Fruit fly (Drosophila melanogaster) whole organism, embryonic: ENCODE measurements around the gene CG43680.

Experiments used
- ATbp ChIP-seq: fragments of 200-800 bp; sonication (Bioruptor generic); optimal IDR thresholded peaks from 2 replicates; lab custom pipeline; 2017; ENCODE audit warnings: missing biosample characterization, mild to moderate bottlenecking, missing genetic modification characterization, missing genetic modification reagents
- Asciz ChIP-seq: fragments of 200-800 bp; sonication (Bioruptor generic); optimal IDR thresholded peaks from 2 replicates; lab custom pipeline; 2017; ENCODE audit warnings: missing biosample characterization, mild to moderate bottlenecking, missing genetic modification characterization, missing genetic modification reagents
- Atf3 ChIP-seq: fragments of 200-800 bp; sonication (Bioruptor generic); optimal IDR thresholded peaks from 3 replicates; lab custom pipeline; 2016; ENCODE audit warnings: missing biosample characterization, missing genetic modification characterization
- B-H1 ChIP-seq: fragments of 200-800 bp; sonication (Bioruptor generic); IDR thresholded peaks from 3 replicates; pipeline ENCODE4 v1.3.6; 2022; ENCODE audit warnings: missing biosample characterization, missing genetic modification characterization
- CG10462 ChIP-seq: fragments of 200-800 bp; sonication (Bioruptor generic); optimal IDR thresholded peaks from 2 replicates; lab custom pipeline; 2016; ENCODE audit warnings: missing biosample characterization, missing genetic modification characterization
- CG10565 ChIP-seq: fragments of 200-800 bp; sonication (Bioruptor generic); optimal IDR thresholded peaks from 3 replicates; lab custom pipeline; 2016; ENCODE audit warnings: missing biosample characterization, mild to moderate bottlenecking, missing genetic modification characterization
- CG11456 ChIP-seq: fragments of 200-800 bp; sonication (Bioruptor generic); IDR thresholded peaks from 3 replicates; pipeline ENCODE4 v1.3.6; 2022; ENCODE audit warnings: missing biosample characterization, missing genetic modification characterization
- CG12299 ChIP-seq: fragments of 200-800 bp; sonication (Bioruptor generic); optimal IDR thresholded peaks from 2 replicates; lab custom pipeline; 2018; ENCODE audit warnings: missing biosample characterization, mild to moderate bottlenecking, missing genetic modification characterization
- CG1233 ChIP-seq: fragments of 200-800 bp; sonication (Bioruptor generic); optimal IDR thresholded peaks from 4 replicates; lab custom pipeline; 2018; ENCODE audit warnings: missing biosample characterization, mild to moderate bottlenecking, missing genetic modification characterization
- CG13287 ChIP-seq: fragments of 200-800 bp; sonication (Bioruptor generic); IDR thresholded peaks from 2 replicates; pipeline ENCODE4 v1.3.6; 2022; ENCODE audit warnings: missing biosample characterization, missing genetic modification characterization; ENCODE audit not compliant: partially characterized antibody
- CG13894 ChIP-seq: fragments of 200-800 bp; sonication (Bioruptor generic); optimal IDR thresholded peaks from 3 replicates; lab custom pipeline; 2018; ENCODE audit warnings: missing biosample characterization, mild to moderate bottlenecking, missing genetic modification characterization, moderate library complexity
- CG15601 ChIP-seq: fragments of 200-800 bp; sonication (Bioruptor generic); optimal IDR thresholded peaks from 3 replicates; lab custom pipeline; 2019; ENCODE audit warnings: missing biosample characterization, mild to moderate bottlenecking, missing genetic modification characterization, moderate library complexity
- CG15696 ChIP-seq: fragments of 200-800 bp; sonication (Bioruptor generic); optimal IDR thresholded peaks from 2 replicates; lab custom pipeline; 2019; ENCODE audit warnings: missing biosample characterization, mild to moderate bottlenecking, missing genetic modification characterization, moderate library complexity
- CG2199 ChIP-seq: fragments of 200-800 bp; sonication (Bioruptor generic); IDR thresholded peaks from 3 replicates; pipeline ENCODE4 v1.3.6; 2022; ENCODE audit warnings: missing biosample characterization, missing genetic modification characterization
- CG3065 ChIP-seq: fragments of 200-800 bp; sonication (Bioruptor generic); optimal IDR thresholded peaks from 2 replicates; lab custom pipeline; 2016; ENCODE audit warnings: missing biosample characterization, missing genetic modification characterization
- CG31224 ChIP-seq: fragments of 200-800 bp; sonication (Bioruptor generic); IDR thresholded peaks from 2 replicates; pipeline ENCODE4 v1.3.6; 2022; ENCODE audit warnings: missing biosample characterization, missing genetic modification characterization
- CG42726 ChIP-seq: fragments of 200-800 bp; sonication (Bioruptor generic); IDR thresholded peaks from 2 replicates; pipeline ENCODE4 v1.3.6; 2022; ENCODE audit warnings: missing biosample characterization, missing genetic modification characterization; ENCODE audit not compliant: partially characterized antibody
- CG4328 ChIP-seq: fragments of 200-800 bp; sonication (Bioruptor generic); optimal IDR thresholded peaks from 3 replicates; lab custom pipeline; 2017; ENCODE audit warnings: missing biosample characterization, missing genetic modification reagents, missing genetic modification characterization
- CG43689 ChIP-seq: fragments of 200-800 bp; sonication (Bioruptor generic); IDR thresholded peaks from 2 replicates; pipeline ENCODE4 v1.3.6; 2022; ENCODE audit warnings: missing biosample characterization, missing genetic modification characterization
- CG7372 ChIP-seq: fragments of 200-800 bp; sonication (Bioruptor generic); IDR thresholded peaks from 2 replicates; pipeline ENCODE4 v1.3.6; 2022; ENCODE audit warnings: missing biosample characterization, missing genetic modification characterization
- CG7839 ChIP-seq: fragments of 200-800 bp; sonication (Bioruptor generic); optimal IDR thresholded peaks from 3 replicates; lab custom pipeline; 2018; ENCODE audit warnings: missing biosample characterization, mild to moderate bottlenecking, missing genetic modification characterization, moderate library complexity
- CG7987 ChIP-seq: fragments of 200-800 bp; sonication (Bioruptor generic); optimal IDR thresholded peaks from 2 replicates; lab custom pipeline; 2018; ENCODE audit warnings: missing biosample characterization, mild to moderate bottlenecking, missing genetic modification characterization, moderate library complexity
- CG8281 ChIP-seq: fragments of 200-800 bp; sonication (Bioruptor generic); optimal IDR thresholded peaks from 2 replicates; lab custom pipeline; 2018; ENCODE audit warnings: missing biosample characterization, mild to moderate bottlenecking, missing genetic modification characterization, moderate library complexity
- Dp ChIP-seq: fragments of 200-800 bp; sonication (Bioruptor generic); optimal IDR thresholded peaks from 2 replicates; lab custom pipeline; 2018; ENCODE audit warnings: missing biosample characterization, mild to moderate bottlenecking, missing genetic modification characterization, moderate library complexity
- E2f1 ChIP-seq: fragments of 200-800 bp; sonication (Bioruptor generic); IDR thresholded peaks from 2 replicates; pipeline ENCODE4 v1.3.6; 2022; ENCODE audit warnings: missing biosample characterization, missing genetic modification characterization
- Gug ChIP-seq: fragments of 200-800 bp; sonication (Bioruptor generic); IDR thresholded peaks from 4 replicates; pipeline ENCODE4 v1.3.6; 2022; ENCODE audit warnings: missing biosample characterization, missing genetic modification characterization
- HLHmδ ChIP-seq: fragments of 200-800 bp; sonication (Bioruptor generic); optimal IDR thresholded peaks from 2 replicates; lab custom pipeline; 2018; ENCODE audit warnings: missing biosample characterization, mild to moderate bottlenecking, missing genetic modification characterization, moderate library complexity
- Hr78 ChIP-seq, 2 experiments: fragments of 200-800 bp in 1 of 2; fragments of >200 bp in 1 of 2; sonication (Bioruptor generic) in 1 of 2; optimal IDR thresholded peaks; 2 replicates each; lab custom pipeline; 2017 to 2019; ENCODE audit warnings: missing biosample characterization in 2 of 2, missing genetic modification characterization in 2 of 2, mild to moderate bottlenecking in 1 of 2, moderate library complexity in 1 of 2
- Hsf ChIP-seq: fragments of 200-800 bp; sonication (Bioruptor generic); optimal IDR thresholded peaks from 3 replicates; lab custom pipeline; 2016; ENCODE audit warnings: missing biosample characterization, missing genetic modification characterization
- MESR4 ChIP-seq: fragments of 200-800 bp; sonication (Bioruptor generic); optimal IDR thresholded peaks from 2 replicates; lab custom pipeline; 2018; ENCODE audit warnings: missing biosample characterization, mild to moderate bottlenecking, missing genetic modification characterization, moderate library complexity
- Meics ChIP-seq: fragments of 200-800 bp; sonication (Bioruptor generic); optimal IDR thresholded peaks from 2 replicates; lab custom pipeline; 2017; ENCODE audit warnings: missing biosample characterization, mild to moderate bottlenecking, missing genetic modification characterization
- Stat92E ChIP-seq, 3 experiments: fragments of >200 bp in 2 of 3; fragments of 200-800 bp in 1 of 3; sonication (Bioruptor generic) in 1 of 3; optimal IDR thresholded peaks; 2 replicates each; lab custom pipeline; 2017 to 2019; ENCODE audit warnings: missing biosample characterization in 3 of 3, missing genetic modification characterization in 3 of 3, mild to moderate bottlenecking in 1 of 3, moderate library complexity in 1 of 3
- bsh ChIP-seq, 2 experiments: fragments of 200-800 bp; sonication (Bioruptor generic); optimal IDR thresholded peaks; 2 replicates each; lab custom pipeline; 2017 to 2018; ENCODE audit warnings: mild to moderate bottlenecking in 2 of 2, missing biosample characterization in 2 of 2, missing genetic modification characterization in 2 of 2, moderate library complexity in 1 of 2
- chn ChIP-seq: fragments of 200-800 bp; sonication (Bioruptor generic); optimal IDR thresholded peaks from 2 replicates; lab custom pipeline; 2016; ENCODE audit warnings: missing biosample characterization, missing genetic modification characterization
- dmrt11E ChIP-seq: fragments of 200-800 bp; sonication (Bioruptor generic); optimal IDR thresholded peaks from 3 replicates; lab custom pipeline; 2018; ENCODE audit warnings: missing biosample characterization, mild to moderate bottlenecking, missing genetic modification characterization, moderate library complexity
- fd3F ChIP-seq: fragments of 200-800 bp; sonication (Bioruptor generic); optimal IDR thresholded peaks from 2 replicates; lab custom pipeline; 2018; ENCODE audit warnings: missing biosample characterization, mild to moderate bottlenecking, missing genetic modification characterization, moderate library complexity
- kay ChIP-seq: fragments of 200-800 bp; sonication (Bioruptor generic); optimal IDR thresholded peaks from 2 replicates; lab custom pipeline; 2016; ENCODE audit warnings: missing biosample characterization, missing genetic modification characterization
- knrl ChIP-seq: fragments of 200-800 bp; sonication (Bioruptor generic); IDR thresholded peaks from 3 replicates; pipeline ENCODE4 v1.3.6; 2022; ENCODE audit warnings: missing biosample characterization, missing genetic modification characterization; ENCODE audit not compliant: partially characterized antibody
- schlank ChIP-seq: fragments of 200-800 bp; sonication (Bioruptor generic); optimal IDR thresholded peaks from 2 replicates; lab custom pipeline; 2018; ENCODE audit warnings: missing biosample characterization, mild to moderate bottlenecking, missing genetic modification characterization
- sob ChIP-seq: fragments of 200-800 bp; sonication (Bioruptor generic); IDR thresholded peaks from 2 replicates; pipeline ENCODE4 v1.3.6; 2022; ENCODE audit warnings: missing biosample characterization, missing genetic modification characterization
- sr ChIP-seq: fragments of 200-800 bp; sonication (Bioruptor generic); IDR thresholded peaks from 3 replicates; pipeline ENCODE4 v1.3.6; 2022; ENCODE audit warnings: missing biosample characterization, missing genetic modification characterization
- tx ChIP-seq: fragments of 200-800 bp; sonication (Bioruptor generic); optimal IDR thresholded peaks from 2 replicates; lab custom pipeline; 2016; ENCODE audit warnings: missing biosample characterization, missing genetic modification characterization
- unc-4 ChIP-seq: fragments of 200-800 bp; sonication (Bioruptor generic); IDR thresholded peaks from 2 replicates; pipeline ENCODE4 v1.3.6; 2022; ENCODE audit warnings: missing biosample characterization, missing genetic modification characterization; ENCODE audit not compliant: partially characterized antibody
- vfl ChIP-seq: fragments of 200-800 bp; sonication (Bioruptor generic); optimal IDR thresholded peaks from 2 replicates; lab custom pipeline; 2016; ENCODE audit warnings: missing biosample characterization, missing genetic modification characterization
- vnd ChIP-seq: fragments of 200-800 bp; sonication (Bioruptor generic); IDR thresholded peaks from 3 replicates; pipeline ENCODE4 v1.3.6; 2022; ENCODE audit warnings: missing biosample characterization, missing genetic modification characterization; ENCODE audit not compliant: partially characterized antibody
- wdn ChIP-seq: fragments of 200-800 bp; sonication (Bioruptor generic); IDR thresholded peaks from 2 replicates; pipeline ENCODE4 v1.3.6; 2022; ENCODE audit warnings: missing biosample characterization, missing genetic modification characterization

CG43680 gene

DNA sequence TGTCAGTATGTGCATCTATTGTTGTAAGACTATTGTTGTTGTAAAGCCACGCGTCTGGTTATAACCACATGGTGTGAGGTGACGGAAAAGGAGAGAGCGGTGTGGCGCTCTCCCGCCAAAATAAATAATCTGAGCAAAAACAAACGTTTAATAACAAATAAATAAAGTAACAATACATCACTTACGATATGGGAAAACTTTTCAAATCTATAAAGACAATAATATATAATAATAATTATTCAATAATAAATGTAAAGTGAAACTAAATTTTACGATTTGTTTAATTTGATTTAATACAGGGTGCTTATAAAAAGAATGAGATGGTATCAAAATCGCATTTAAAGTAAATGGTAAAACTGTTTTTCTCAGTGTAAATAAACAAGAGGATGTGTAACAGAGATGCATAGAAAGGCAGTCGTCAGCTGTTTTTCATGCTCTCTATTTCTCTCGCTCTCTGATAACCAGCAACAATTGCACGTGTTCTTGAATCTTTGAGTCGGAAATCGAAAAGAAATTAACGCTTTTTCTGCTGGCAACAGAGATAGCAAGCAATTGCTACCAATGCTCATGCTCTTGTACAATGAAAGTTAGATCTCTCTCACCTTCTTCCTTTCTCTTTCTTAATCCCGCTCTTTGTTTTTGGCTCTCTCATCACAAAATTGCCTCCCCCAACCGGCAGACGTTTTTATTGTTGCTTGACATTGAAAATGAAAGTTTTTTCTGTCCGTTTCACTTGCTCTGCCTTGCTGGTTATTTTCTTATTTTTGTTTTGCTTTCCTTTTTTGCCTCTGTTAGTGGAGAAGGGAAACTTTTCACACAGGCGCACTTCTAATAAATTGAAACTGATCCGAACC is 45.7 kb upstream of the CG43680 start (continued):
- TF ChIP-seq Atf3: no peak
- no peak for TF ChIP-seq vnd (GFP tag; lab: Robert Waterston, UW)
- TF ChIP-seq Meics (GFP tag; lab: Kevin White, UChicago): peak; percentile 92
- TF ChIP-seq Gug (GFP tag; lab: Robert Waterston, UW): peak; percentile 15; the same call in 1 of the 4 replicates
- peak; percentile 56; the same call in 2 of the 3 replicates for TF ChIP-seq sr
- no peak for TF ChIP-seq CG42726 (GFP tag; lab: Robert Waterston, UW)
- peak; percentile 81 for TF ChIP-seq CG15696 (tag; lab: Kevin White, UChicago)
- peak; percentile 37 for TF ChIP-seq kay (GFP tag; lab: Kevin White, UChicago)
- TF ChIP-seq unc-4 (GFP tag; lab: Robert Waterston, UW): no peak
- TF ChIP-seq Stat92E (GFP tag; optimal IDR thresholded peaks at IDR 0.05; lab: Kevin White, UChicago): peak in 1 of 3 experiments; percentile 45
- peak; percentile 86 for TF ChIP-seq CG12299 (tag; lab: Kevin White, UChicago)
- TF ChIP-seq CG10565: peak; percentile 22
- peak; percentile 67 for TF ChIP-seq CG7987 (GFP tag; lab: Kevin White, UChicago)
- TF ChIP-seq MESR4 (GFP tag; lab: Kevin White, UChicago): no peak
- TF ChIP-seq ATbp (GFP tag; lab: Kevin White, UChicago): peak; percentile 95
- TF ChIP-seq schlank (tag; lab: Kevin White, UChicago): peak; percentile 24
- TF ChIP-seq CG8281 (tag; lab: Kevin White, UChicago): peak; percentile 34
- TF ChIP-seq CG13287: no peak
- 0 out of 3 replicates have a peak, but pooled peaks have one; percentile 35 for TF ChIP-seq CG2199 (GFP tag; lab: Robert Waterston, UW)
- no peak for TF ChIP-seq HLHmδ (GFP tag; lab: Kevin White, UChicago)
- TF ChIP-seq B-H1 (GFP tag; lab: Robert Waterston, UW): peak; percentile 71; the same call in 1 of the 3 replicates
- peak; percentile 84 for TF ChIP-seq Asciz (GFP tag; lab: Kevin White, UChicago)
- TF ChIP-seq fd3F (GFP tag; lab: Kevin White, UChicago): peak; percentile 54
- TF ChIP-seq dmrt11E (tag; lab: Kevin White, UChicago): peak; percentile 84
- peak; percentile 67; the same call in 1 of the 2 replicates for TF ChIP-seq CG7372 (GFP tag; lab: Robert Waterston, UW)
- TF ChIP-seq sob: peak; percentile 47; the same call in 1 of the 2 replicates
- TF ChIP-seq CG3065 (GFP tag; lab: Kevin White, UChicago): peak; percentile 24
- peak; percentile 87 for TF ChIP-seq CG13894 (tag; lab: Kevin White, UChicago)
- peak; percentile 53 to 89 for TF ChIP-seq bsh (GFP tag; optimal IDR thresholded peaks at IDR 0.05; lab: Kevin White, UChicago)
- TF ChIP-seq wdn (GFP tag; lab: Robert Waterston, UW): no peak
- TF ChIP-seq tx: no peak
- TF ChIP-seq vfl (GFP tag; lab: Kevin White, UChicago): no peak
- peak; percentile 93 for TF ChIP-seq E2f1 (GFP tag; lab: Robert Waterston, UW)
- no peak for TF ChIP-seq chn
- peak in 1 of 2 experiments; percentile 81 for TF ChIP-seq Hr78 (GFP tag; optimal IDR thresholded peaks at IDR 0.05; lab: Kevin White, UChicago)
- TF ChIP-seq CG31224 (GFP tag; lab: Robert Waterston, UW): peak; percentile 66; the same call in 1 of the 2 replicates
- TF ChIP-seq Hsf (GFP tag; lab: Kevin White, UChicago): peak; percentile 45
- peak; percentile 82 for TF ChIP-seq CG4328 (GFP tag; lab: Kevin White, UChicago)
- peak; percentile 87 for TF ChIP-seq CG7839
- TF ChIP-seq CG10462 (GFP tag; lab: Kevin White, UChicago): peak; percentile 37
- TF ChIP-seq CG1233 (GFP tag; lab: Kevin White, UChicago): peak; percentile 93
- peak; percentile 65 for TF ChIP-seq CG11456
- TF ChIP-seq CG15601 (tag; lab: Kevin White, UChicago): peak; percentile 85
- TF ChIP-seq knrl: no peak
- TF ChIP-seq CG43689 (GFP tag; lab: Robert Waterston, UW): peak; percentile 27; the same call in 1 of the 2 replicates
- no peak for TF ChIP-seq Dp (GFP tag; lab: Kevin White, UChicago)
